Worm (Caenorhabditis elegans) whole organism, L4 larva: ENCODE results near the gene zip-9.

Experiments
- ZK337.2 ChIP-seq: fragments of 200-800 bp; sonication (Bioruptor generic); IDR thresholded peaks from 2 replicates; pipeline ENCODE4 v1.3.6; 2022; ENCODE audit warnings: missing genetic modification reagents, missing genetic modification characterization, missing compliant biosample characterization
- ZK546.5 ChIP-seq, 2 experiments: sonication (generic microtip); optimal IDR thresholded peaks; 2 replicates each; lab custom pipeline; 2017; ENCODE audit warnings: missing biosample characterization in 2 of 2, missing genetic modification characterization in 2 of 2
- aha-1 ChIP-seq: fragments of 150-350 bp; peaks from one replicate; lab custom pipeline; 2014; ENCODE audit warnings: missing biosample characterization, missing genetic modification characterization
- aly-2 ChIP-seq: sonication (generic microtip); optimal IDR thresholded peaks from 2 replicates; lab custom pipeline; 2018; ENCODE audit warnings: missing biosample characterization, missing genetic modification characterization
- arid-1 ChIP-seq: fragments of 200-800 bp; sonication (Bioruptor generic); conservative IDR thresholded peaks from 2 replicates; pipeline ENCODE4 v1.3.6; 2022; ENCODE audit warnings: missing genetic modification reagents, missing genetic modification characterization, missing compliant biosample characterization
- attf-4 ChIP-seq: sonication (generic microtip); optimal IDR thresholded peaks from 3 replicates; lab custom pipeline; 2017; ENCODE audit warnings: missing biosample characterization, missing genetic modification characterization
- ceh-20 ChIP-seq: fragments of 200-800 bp; sonication (Bioruptor generic); IDR thresholded peaks from 2 replicates; pipeline ENCODE4 v1.3.6; 2022; ENCODE audit warnings: missing genetic modification reagents, missing genetic modification characterization, missing compliant biosample characterization
- ceh-32 ChIP-seq: sonication (generic microtip); optimal IDR thresholded peaks from 2 replicates; lab custom pipeline; 2016; ENCODE audit warnings: mild to moderate bottlenecking, missing genetic modification characterization, missing compliant biosample characterization; ENCODE audit not compliant: poor library complexity
- cey-2 ChIP-seq: sonication (generic microtip); optimal IDR thresholded peaks from 3 replicates; lab custom pipeline; 2017; ENCODE audit warnings: missing genetic modification characterization, mild to moderate bottlenecking, missing compliant biosample characterization, antibody characterized with exemption, borderline replicate concordance; ENCODE audit not compliant: insufficient read depth
- daf-16 ChIP-seq, 3 experiments: sonication (generic microtip); optimal IDR thresholded peaks; 2 replicates each; lab custom pipeline; 2016 to 2017; ENCODE audit warnings: missing genetic modification characterization in 3 of 3, missing genetic modification reagents in 3 of 3, mild to moderate bottlenecking in 2 of 3, missing compliant biosample characterization in 2 of 3, missing biosample characterization in 1 of 3, moderate library complexity in 1 of 3
- daf-19 ChIP-seq: fragments of 200-800 bp; sonication (Bioruptor generic); conservative IDR thresholded peaks from 2 replicates; pipeline ENCODE4 v1.3.6; 2022; ENCODE audit warnings: missing genetic modification characterization, missing compliant biosample characterization
- dmd-6 ChIP-seq: fragments of 200-800 bp; sonication (Bioruptor generic); IDR thresholded peaks from 2 replicates; pipeline ENCODE4 v1.3.6; 2022; ENCODE audit warnings: missing genetic modification reagents, missing genetic modification characterization, missing compliant biosample characterization
- duxl-1 ChIP-seq: sonication (generic microtip); optimal IDR thresholded peaks from 2 replicates; lab custom pipeline; 2016; ENCODE audit warnings: mild to moderate bottlenecking, missing genetic modification characterization, moderate library complexity, missing compliant biosample characterization; ENCODE audit not compliant: poor library complexity
- dve-1 ChIP-seq: sonication (generic microtip); optimal IDR thresholded peaks from 2 replicates; lab custom pipeline; 2017; ENCODE audit warnings: antibody characterized with exemption, mild to moderate bottlenecking, missing genetic modification characterization, missing compliant biosample characterization; ENCODE audit not compliant: insufficient read depth
- egl-43 ChIP-seq: fragments of 200-800 bp; sonication (Bioruptor generic); IDR thresholded peaks from 2 replicates; pipeline ENCODE4 v1.3.6; 2022; ENCODE audit warnings: missing genetic modification reagents, missing genetic modification characterization, missing compliant biosample characterization
- hif-1 ChIP-seq, 2 experiments: sonication (generic microtip); optimal IDR thresholded peaks; 2 replicates each; lab custom pipeline; 2016 to 2017; ENCODE audit warnings: missing compliant biosample characterization in 2 of 2, missing genetic modification characterization in 2 of 2, missing genetic modification reagents in 2 of 2, missing genotype in 2 of 2, mild to moderate bottlenecking in 1 of 2
- hlh-11 ChIP-seq: fragments of 200-800 bp; sonication (Bioruptor generic); optimal IDR thresholded peaks from 2 replicates; lab custom pipeline; 2018; ENCODE audit warnings: mild to moderate bottlenecking, missing genetic modification characterization, missing compliant biosample characterization
- hlh-30 ChIP-seq: sonication (generic microtip); optimal IDR thresholded peaks from 2 replicates; lab custom pipeline; 2017; ENCODE audit warnings: antibody characterized with exemption, mild to moderate bottlenecking, missing genetic modification characterization, missing compliant biosample characterization; ENCODE audit not compliant: insufficient read depth
- jun-1 ChIP-seq: fragments of 150-350 bp; optimal IDR thresholded peaks from 2 replicates; lab custom pipeline; 2014; ENCODE audit warnings: missing biosample characterization, missing genetic modification reagents, missing genetic modification characterization
- lin-15B ChIP-seq: fragments of 150-350 bp; sonication (generic microtip); optimal IDR thresholded peaks from 3 replicates; lab custom pipeline; 2014; ENCODE audit warnings: missing biosample characterization, missing genetic modification characterization
- madf-9 ChIP-seq: fragments of 200-800 bp; sonication (Bioruptor generic); conservative IDR thresholded peaks from 2 replicates; pipeline ENCODE4 v1.3.6; 2022; ENCODE audit warnings: missing genetic modification reagents, missing genetic modification characterization, missing compliant biosample characterization
- mdl-1 ChIP-seq, 2 experiments: fragments of 150-350 bp in 1 of 2; sonication (generic microtip) in 1 of 2; optimal IDR thresholded peaks; 2 replicates each; lab custom pipeline; 2014 to 2017; ENCODE audit warnings: missing biosample characterization in 2 of 2, missing genetic modification characterization in 2 of 2
- mep-1 ChIP-seq: fragments of 150-350 bp; sonication (generic microtip); optimal IDR thresholded peaks from 3 replicates; lab custom pipeline; 2014; ENCODE audit warnings: missing biosample characterization, missing genetic modification characterization
- mxl-2 ChIP-seq: fragments of 200-800 bp; sonication (Bioruptor generic); conservative IDR thresholded peaks from 2 replicates; pipeline ENCODE4 v1.3.6; 2022; ENCODE audit warnings: missing genetic modification reagents, missing genetic modification characterization, missing compliant biosample characterization
- mxl-3 ChIP-seq: fragments of 200-800 bp; sonication (Bioruptor generic); optimal IDR thresholded peaks from 2 replicates; lab custom pipeline; 2018; ENCODE audit warnings: mild to moderate bottlenecking, missing genetic modification characterization, missing compliant biosample characterization
- nhr-10 ChIP-seq: fragments of 150-350 bp; optimal IDR thresholded peaks from 2 replicates; lab custom pipeline; 2014; ENCODE audit warnings: missing biosample characterization, missing genetic modification characterization
- nhr-102 ChIP-seq: sonication (generic microtip); optimal IDR thresholded peaks from 2 replicates; lab custom pipeline; 2016; ENCODE audit warnings: mild to moderate bottlenecking, missing genetic modification characterization, moderate library complexity, missing compliant biosample characterization
- nhr-11 ChIP-seq: fragments of 150-350 bp; optimal IDR thresholded peaks from 2 replicates; lab custom pipeline; 2014; ENCODE audit warnings: missing biosample characterization, missing genetic modification characterization
- nhr-237 ChIP-seq: sonication (generic microtip); optimal IDR thresholded peaks from 2 replicates; lab custom pipeline; 2017; ENCODE audit warnings: missing biosample characterization, missing genetic modification characterization
- nhr-25 ChIP-seq: sonication (generic microtip); optimal IDR thresholded peaks from 2 replicates; lab custom pipeline; 2017; ENCODE audit warnings: missing genetic modification characterization, mild to moderate bottlenecking, missing compliant biosample characterization, antibody characterized with exemption, moderate library complexity, borderline replicate concordance; ENCODE audit not compliant: insufficient read depth
- nhr-41 ChIP-seq: fragments of 200-800 bp; sonication (Bioruptor generic); IDR thresholded peaks from 2 replicates; pipeline ENCODE4 v1.3.6; 2022; ENCODE audit warnings: missing genetic modification reagents, missing genetic modification characterization, missing compliant biosample characterization
- nhr-48 ChIP-seq: sonication (generic microtip); optimal IDR thresholded peaks from 2 replicates; lab custom pipeline; 2016; ENCODE audit warnings: mild to moderate bottlenecking, missing genetic modification characterization, missing compliant biosample characterization
- nhr-6 ChIP-seq: fragments of 150-350 bp; optimal IDR thresholded peaks from 2 replicates; lab custom pipeline; 2014; ENCODE audit warnings: missing biosample characterization, missing genetic modification characterization
- php-3 ChIP-seq: fragments of 200-800 bp; sonication (Bioruptor generic); IDR thresholded peaks from 2 replicates; pipeline ENCODE4 v1.3.6; 2022; ENCODE audit warnings: missing genetic modification reagents, missing genetic modification characterization, missing compliant biosample characterization
- rbr-2 ChIP-seq: sonication (generic microtip); optimal IDR thresholded peaks from 2 replicates; lab custom pipeline; 2016; ENCODE audit warnings: missing genotype, missing genetic modification characterization, missing compliant biosample characterization
- snpc-1.2 ChIP-seq: fragments of 200-800 bp; sonication (Bioruptor generic); IDR thresholded peaks from 2 replicates; pipeline ENCODE4 v1.3.6; 2022; ENCODE audit warnings: missing genetic modification reagents, missing genetic modification characterization, missing compliant biosample characterization
- spr-1 ChIP-seq: sonication (generic microtip); optimal IDR thresholded peaks from 2 replicates; lab custom pipeline; 2016; ENCODE audit warnings: mild to moderate bottlenecking, missing genetic modification characterization, missing compliant biosample characterization
- spr-3 ChIP-seq: fragments of 200-800 bp; sonication (Bioruptor generic); optimal IDR thresholded peaks from 2 replicates; lab custom pipeline; 2018; ENCODE audit warnings: mild to moderate bottlenecking, missing genetic modification characterization, missing compliant biosample characterization
- tra-1 ChIP-seq: fragments of 200-800 bp; sonication (Bioruptor generic); IDR thresholded peaks from 2 replicates; pipeline ENCODE4 v1.3.6; 2022; ENCODE audit warnings: missing genetic modification reagents, missing genetic modification characterization, missing compliant biosample characterization
- unc-62 ChIP-seq, 3 experiments: fragments of 150-350 bp in 1 of 3; sonication (generic microtip); optimal IDR thresholded peaks in 2 of 3; peaks in 1 of 3; 1 replicate in 1 of 3; 2 replicates in 2 of 3; lab custom pipeline; 2014 to 2017; ENCODE audit warnings: missing biosample characterization in 3 of 3, missing genetic modification characterization in 3 of 3, missing genetic modification reagents in 3 of 3, missing genotype in 1 of 3
- zfp-3 ChIP-seq: fragments of 200-800 bp; sonication (Bioruptor generic); conservative IDR thresholded peaks from 2 replicates; pipeline ENCODE4 v1.3.6; 2022; ENCODE audit warnings: missing genetic modification reagents, missing genetic modification characterization, missing compliant biosample characterization
- zip-11 ChIP-seq: fragments of 200-800 bp; sonication (Bioruptor generic); IDR thresholded peaks from 2 replicates; pipeline ENCODE4 v1.3.6; 2022; ENCODE audit warnings: missing genetic modification characterization, missing compliant biosample characterization
- zip-2 ChIP-seq: fragments of 150-350 bp; optimal IDR thresholded peaks from 2 replicates; lab custom pipeline; 2014; ENCODE audit warnings: missing biosample characterization, missing genetic modification characterization
- ztf-7 ChIP-seq: fragments of 150-350 bp; optimal IDR thresholded peaks from 2 replicates; lab custom pipeline; 2014; ENCODE audit warnings: missing biosample characterization, missing genetic modification characterization

zip-9 gene

ce11 chrV:10937294-10937693, 5.0 kb upstream of the zip-9 start (continued):
- TF ChIP-seq zip-11 (GFP tag; lab: Robert Waterston, UW) (no peak), arid-1 (GFP tag; lab: Robert Waterston, UW) (no peak), hlh-30 (peak; percentile 85), nhr-25 (tag; lab: Kevin White, UChicago) (no peak), attf-4 (tag; lab: Kevin White, UChicago) (no peak), dmd-6 (GFP tag; lab: Robert Waterston, UW) (peak; percentile 65), nhr-10 (tag; lab: Kevin White, UChicago) (no peak), mep-1 (peak; percentile 70), hif-1 (tag; optimal IDR thresholded peaks at IDR 0.05; lab: Kevin White, UChicago) (peak in 1 of 2 experiments; percentile 43), jun-1 (tag; lab: Kevin White, UChicago) (no peak), zfp-3 (no peak), nhr-41 (GFP tag; lab: Robert Waterston, UW) (no peak), ZK546.5 (tag; optimal IDR thresholded peaks at IDR 0.05; lab: Kevin White, UChicago) (no peak), snpc-1.2 (GFP tag; lab: Robert Waterston, UW) (no peak), ZK337.2 (no peak), nhr-102 (no peak)

ce11 chrV:10938739-10939138, 3.5 kb upstream of the zip-9 start, which contains the start of gene F17C11.11:
F17C11.11 (minus strand) TSS chrV:10938817.
- TF ChIP-seq daf-16 (GFP tag; optimal IDR thresholded peaks at IDR 0.05; lab: Kevin White, UChicago) (no peak), daf-16 (tag; optimal IDR thresholded peaks at IDR 0.05; lab: Kevin White, UChicago) (peak; percentile 77), nhr-11 (tag; lab: Kevin White, UChicago) (no peak), nhr-48 (tag; lab: Kevin White, UChicago) (peak; percentile 24), mdl-1 (tag; optimal IDR thresholded peaks at IDR 0.05; lab: Kevin White, UChicago) (peak in 1 of 2 experiments; percentile 44), dmd-6 (GFP tag; lab: Robert Waterston, UW) (peak; percentile 77), tra-1 (GFP tag; lab: Robert Waterston, UW) (0 out of 2 replicates have a peak, but pooled peaks have one; percentile 9), cey-2 (tag; lab: Kevin White, UChicago) (peak; percentile 43), aly-2 (no peak), dve-1 (tag; lab: Kevin White, UChicago) (peak; percentile 88), zip-2 (peak; percentile 96), nhr-237 (tag; lab: Kevin White, UChicago) (no peak), mxl-3 (GFP tag; lab: Kevin White, UChicago) (peak; percentile 35), zip-11 (GFP tag; lab: Robert Waterston, UW) (no peak), spr-1 (tag; lab: Kevin White, UChicago) (no peak), ztf-7 (tag; lab: Kevin White, UChicago) (peak; percentile 76), hif-1 (tag; optimal IDR thresholded peaks at IDR 0.05; lab: Kevin White, UChicago) (peak in 1 of 2 experiments; percentile 6), hlh-30 (peak; percentile 75), hlh-11 (tag; lab: Kevin White, UChicago) (peak; percentile 63), nhr-6 (tag; lab: Kevin White, UChicago) (peak; percentile 36), spr-3 (GFP tag; lab: Kevin White, UChicago) (no peak), aha-1 (tag; lab: Kevin White, UChicago) (peak; percentile 83)

- no peak for TF ChIP-seq madf-9 (GFP tag; lab: Robert Waterston, UW)
- peak; percentile 96 for TF ChIP-seq mxl-2 (GFP tag; lab: Robert Waterston, UW)
- peak; percentile 32; the same call in 1 of the 2 replicates for TF ChIP-seq ceh-20 (GFP tag; lab: Robert Waterston, UW)
- TF ChIP-seq rbr-2 (tag; lab: Kevin White, UChicago): no peak
- TF ChIP-seq ceh-32 (tag; lab: Kevin White, UChicago): no peak
- TF ChIP-seq mxl-3 (GFP tag; lab: Kevin White, UChicago): no peak
- no peak for TF ChIP-seq daf-19
- TF ChIP-seq duxl-1 (tag; lab: Kevin White, UChicago): no peak
- TF ChIP-seq egl-43 (GFP tag; lab: Robert Waterston, UW): no peak
- peak; percentile 80 for TF ChIP-seq hlh-30
- peak; percentile 72 for TF ChIP-seq aha-1 (tag; lab: Kevin White, UChicago)
- TF ChIP-seq lin-15B (tag; lab: Kevin White, UChicago): no peak
- peak; percentile 46 for TF ChIP-seq dve-1 (tag; lab: Kevin White, UChicago)
- TF ChIP-seq unc-62 (GFP tag; optimal IDR thresholded peaks at IDR 0.05 in 1 of 2; lab: Kevin White, UChicago): peak in 1 of 2 experiments; percentile 44
- TF ChIP-seq unc-62 (tag; optimal IDR thresholded peaks at IDR 0.05; lab: Kevin White, UChicago): no peak
- peak; percentile 84 for TF ChIP-seq php-3 (GFP tag; lab: Robert Waterston, UW)
Measured at ce11 chrV:10939990-10940570, 2.2 kb upstream of the zip-9 start.
